Worm (Caenorhabditis elegans): Measurements from ENCODE around the gene M106.2.

DNA sequence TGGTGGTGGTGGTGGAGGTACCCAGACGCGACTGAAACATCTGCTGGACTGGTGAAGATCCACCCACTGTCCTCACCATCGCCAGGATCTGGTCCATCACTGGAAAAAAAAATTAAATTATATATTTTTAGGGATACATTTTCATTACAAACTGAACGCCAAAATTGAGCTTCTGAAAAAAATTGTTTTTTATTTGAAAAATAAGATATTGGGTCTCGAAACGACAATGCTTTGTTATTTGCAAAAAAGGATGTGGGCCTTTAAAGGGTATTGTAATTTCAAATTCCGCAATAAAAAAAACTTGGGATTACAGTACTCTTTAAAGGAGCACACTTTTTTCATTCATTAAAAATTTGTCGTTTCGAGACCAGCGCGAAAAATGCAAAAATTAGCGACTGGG lies at the start of gene M106.2:
- TF ChIP-seq sea-2 (GFP tag; IDR thresholded peaks at IDR 0.05), result no peak
- no peak for TF ChIP-seq chd-7 (tag; optimal IDR thresholded peaks at IDR 0.05)
- TF ChIP-seq unc-62 (GFP tag; optimal IDR thresholded peaks at IDR 0.05), result no peak
- TF ChIP-seq rcor-1 (GFP tag; IDR thresholded peaks at IDR 0.05), result no peak
- no peak for TF ChIP-seq mcd-1 (GFP tag; IDR thresholded peaks at IDR 0.05)
- no peak for TF ChIP-seq madf-8 (GFP tag; conservative IDR thresholded peaks at IDR 0.05)
- no peak for TF ChIP-seq B0035.1 (tag; optimal IDR thresholded peaks at IDR 0.05)
- TF ChIP-seq nhr-27 (tag; optimal IDR thresholded peaks at IDR 0.05), result no peak
- TF ChIP-seq nhr-80 (tag; optimal IDR thresholded peaks at IDR 0.05), result no peak

All from whole organism, young adult.